Worm (Caenorhabditis elegans): Measurements from ENCODE around the gene tsp-18.

ce11 chrII:5899080-5899479, 5.3 kb upstream of the tsp-18 start:
- TF ChIP-seq dmd-8 (GFP tag; IDR thresholded peaks at IDR 0.05) (no peak), ZK546.5 (tag; optimal IDR thresholded peaks at IDR 0.05) (no peak), lir-3 (tag; optimal IDR thresholded peaks at IDR 0.05) (no peak), pqm-1 (tag; optimal IDR thresholded peaks at IDR 0.05) (no peak), unc-39 (tag; optimal IDR thresholded peaks at IDR 0.05) (no peak), nhr-42 (GFP tag; IDR thresholded peaks at IDR 0.05) (no peak)
